Fruit fly (Drosophila melanogaster): Measurements from ENCODE around the gene chas.

Gene chas

dm6 chrX:17658207-17659118 lies 40.1 kb downstream of the chas start (continued):
- TF ChIP-seq Hmr (GFP tag; optimal IDR thresholded peaks at IDR 0.05) (no peak), Hr51 (GFP tag; optimal IDR thresholded peaks at IDR 0.05) (no peak), CG12104 (GFP tag; optimal IDR thresholded peaks at IDR 0.05) (peak; percentile 2), onecut (GFP tag; IDR thresholded peaks at IDR 0.05) (0 out of 2 replicates have a peak, but pooled peaks have one; percentile 5), tna (GFP tag; IDR thresholded peaks at IDR 0.05; ENCODE audit: partially characterized antibody) (no peak), Drgx (GFP tag; IDR thresholded peaks at IDR 0.05) (0 out of 2 replicates have a peak, but pooled peaks have one; percentile 19), Bgb (GFP tag; IDR thresholded peaks at IDR 0.05; ENCODE audit: partially characterized antibody) (no peak), Vsx1 (GFP tag; optimal IDR thresholded peaks at IDR 0.05) (no peak), CG5245 (GFP tag; optimal IDR thresholded peaks at IDR 0.05) (no peak), ind (GFP tag; optimal IDR thresholded peaks at IDR 0.05) (no peak), B-H1 (GFP tag; IDR thresholded peaks at IDR 0.05) (no peak), CG3065 (GFP tag; optimal IDR thresholded peaks at IDR 0.05) (no peak), Side (GFP tag; optimal IDR thresholded peaks at IDR 0.05) (no peak), CG12219 (GFP tag; optimal IDR thresholded peaks at IDR 0.05) (peak; percentile 6), nerfin-1 (tag; optimal IDR thresholded peaks at IDR 0.05) (no peak), pros (GFP tag; optimal IDR thresholded peaks at IDR 0.05) (peak; percentile 99), CG14014 (GFP tag; IDR thresholded peaks at IDR 0.05) (no peak), Max (GFP tag; optimal IDR thresholded peaks at IDR 0.05) (no peak), CG31388 (GFP tag; optimal IDR thresholded peaks at IDR 0.05) (no peak), CG15696 (tag; optimal IDR thresholded peaks at IDR 0.05) (no peak), ATbp (GFP tag; optimal IDR thresholded peaks at IDR 0.05) (peak; percentile 50), lov (optimal IDR thresholded peaks at IDR 0.05) (no peak), lov (GFP tag; IDR thresholded peaks at IDR 0.05) (no peak), bsh (GFP tag; optimal IDR thresholded peaks at IDR 0.05) (peak in 1 of 2 experiments; percentile 3), CG11456 (GFP tag; IDR thresholded peaks at IDR 0.05) (no peak), chm (GFP tag; IDR thresholded peaks at IDR 0.05) (no peak), ttk (GFP tag; IDR thresholded peaks at IDR 0.05) (no peak), CG31365 (tag; optimal IDR thresholded peaks at IDR 0.05) (no peak), eyg (GFP tag; optimal IDR thresholded peaks at IDR 0.05) (no peak), Fer3 (tag; optimal IDR thresholded peaks at IDR 0.05) (no peak), gsb (GFP tag; IDR thresholded peaks at IDR 0.05) (no peak), fu2 (GFP tag; optimal IDR thresholded peaks at IDR 0.05) (no peak), CrebB (tag; optimal IDR thresholded peaks at IDR 0.05) (no peak), gce (GFP tag; IDR thresholded peaks at IDR 0.05) (no peak), CG6254 (GFP tag; optimal IDR thresholded peaks at IDR 0.05) (no peak), CG17328 (GFP tag; IDR thresholded peaks at IDR 0.05) (no peak), Awh (GFP tag; IDR thresholded peaks at IDR 0.05) (no peak), Stat92E (GFP tag; optimal IDR thresholded peaks at IDR 0.05) (no peak)

dm6 chrX:17657716-17658115 lies 40.8 kb downstream of the chas start:
- TF ChIP-seq Trl (optimal IDR thresholded peaks at IDR 0.05) (peak; percentile 17 to 63), Trl (GFP tag; optimal IDR thresholded peaks at IDR 0.05) (no peak), kni (GFP tag; optimal IDR thresholded peaks at IDR 0.05) (no peak), CG2116 (GFP tag; optimal IDR thresholded peaks at IDR 0.05) (no peak), CG10431 (GFP tag; optimal IDR thresholded peaks at IDR 0.05) (no peak), Bdp1 (GFP tag; optimal IDR thresholded peaks at IDR 0.05) (no peak), sqz (GFP tag; optimal IDR thresholded peaks at IDR 0.05) (peak; percentile 44), exex (tag; optimal IDR thresholded peaks at IDR 0.05) (peak; percentile 22), sens (GFP tag) (peak; percentile 1), gce (GFP tag; IDR thresholded peaks at IDR 0.05) (no peak), Adf1 (GFP tag; IDR thresholded peaks at IDR 0.05) (peak; percentile 93), CG4617 (GFP tag; optimal IDR thresholded peaks at IDR 0.05; ENCODE audit: borderline replicate concordance) (no peak), CG30431 (GFP tag; optimal IDR thresholded peaks at IDR 0.05) (no peak), CG8281 (tag; optimal IDR thresholded peaks at IDR 0.05) (no peak), dpn (GFP tag; optimal IDR thresholded peaks at IDR 0.05) (no peak)

Measured in whole organism, embryonic.